Worm (Caenorhabditis elegans): ENCODE results near the gene Y39F10A.3.

Gene Y39F10A.3

ce11 chrII:757224-757623, 25.6 kb downstream of the Y39F10A.3 start:
- no peak for TF ChIP-seq alr-1 (tag; optimal IDR thresholded peaks at IDR 0.05)
- TF ChIP-seq blmp-1 (tag; optimal IDR thresholded peaks at IDR 0.05; ENCODE audit: insufficient read depth), result no peak
- TF ChIP-seq ceh-82 (tag; optimal IDR thresholded peaks at IDR 0.05), result no peak
- no peak for TF ChIP-seq dmd-4 (tag; optimal IDR thresholded peaks at IDR 0.05)
- TF ChIP-seq unc-55 (GFP tag; optimal IDR thresholded peaks at IDR 0.05), result no peak

DNA sequence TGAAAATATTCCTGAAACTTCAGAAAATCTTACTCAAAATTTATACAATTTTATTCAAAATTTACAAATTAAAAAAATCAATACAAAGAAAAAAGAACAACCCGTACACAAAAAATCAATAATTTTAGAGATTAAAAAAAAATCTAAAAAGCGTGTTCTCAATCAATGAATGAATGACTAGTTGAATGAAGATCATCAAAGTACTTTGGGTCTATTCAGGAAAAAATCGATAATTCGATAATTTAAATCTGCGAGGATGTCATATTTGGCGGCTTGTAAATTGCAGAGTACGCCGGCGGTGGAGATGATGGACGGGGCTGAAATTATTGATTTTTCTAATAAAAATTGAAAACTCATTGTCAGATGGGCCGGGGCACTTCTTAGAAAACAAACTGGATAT, 26.6 kb downstream of the Y39F10A.3 start:
- TF ChIP-seq unc-39 (tag; optimal IDR thresholded peaks at IDR 0.05) (no peak), ztf-11 (tag; optimal IDR thresholded peaks at IDR 0.05) (no peak), nhr-129 (tag; optimal IDR thresholded peaks at IDR 0.05) (no peak), snpc-4 (tag; optimal IDR thresholded peaks at IDR 0.05) (no peak), mdl-1 (tag; optimal IDR thresholded peaks at IDR 0.05) (no peak), egl-27 (tag; optimal IDR thresholded peaks at IDR 0.05) (no peak), elt-3 (tag; optimal IDR thresholded peaks at IDR 0.05) (no peak), gmeb-1 (tag; optimal IDR thresholded peaks at IDR 0.05) (no peak), nhr-21 (tag; optimal IDR thresholded peaks at IDR 0.05) (no peak), zag-1 (tag; optimal IDR thresholded peaks at IDR 0.05) (no peak), nhr-12 (tag; optimal IDR thresholded peaks at IDR 0.05) (no peak), nhr-6 (tag; optimal IDR thresholded peaks at IDR 0.05) (no peak), ztf-4 (tag; optimal IDR thresholded peaks at IDR 0.05) (no peak), lin-11 (tag; optimal IDR thresholded peaks at IDR 0.05) (no peak)

DNA sequence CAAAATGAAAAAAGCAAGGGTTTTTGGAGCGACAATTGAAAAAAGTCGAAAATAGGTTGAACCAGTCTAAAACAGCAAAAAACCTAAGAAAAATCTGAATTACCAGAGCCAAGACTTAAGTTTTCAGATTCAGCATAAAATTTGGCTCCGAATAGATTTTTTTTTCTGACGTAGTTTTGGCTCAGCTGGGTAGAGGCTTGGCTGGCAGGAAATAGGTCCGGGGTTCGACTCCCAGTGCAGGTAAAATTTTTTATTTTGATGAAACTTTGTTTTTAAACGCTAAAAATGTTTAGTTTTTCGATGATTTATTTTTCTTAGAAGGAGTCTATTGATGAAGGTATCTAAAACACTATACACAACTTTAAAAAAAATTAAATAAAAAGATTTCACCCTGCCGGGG, 27.8 kb downstream of the Y39F10A.3 start:
- TF ChIP-seq nhr-23 (tag; optimal IDR thresholded peaks at IDR 0.05) (no peak), ama-1 (optimal IDR thresholded peaks at IDR 0.05) (no peak), nhr-25 (tag; optimal IDR thresholded peaks at IDR 0.05) (no peak), nhr-237 (tag; optimal IDR thresholded peaks at IDR 0.05) (no peak), sma-3 (GFP tag; optimal IDR thresholded peaks at IDR 0.05) (no peak), blmp-1 (tag; optimal IDR thresholded peaks at IDR 0.05; ENCODE audit: insufficient read depth) (no peak), ceh-16 (tag; optimal IDR thresholded peaks at IDR 0.05) (no peak), zag-1 (tag; optimal IDR thresholded peaks at IDR 0.05) (no peak), ztf-4 (tag; optimal IDR thresholded peaks at IDR 0.05) (no peak), lin-39 (tag; optimal IDR thresholded peaks at IDR 0.05) (no peak), ztf-11 (tag; optimal IDR thresholded peaks at IDR 0.05) (no peak), sma-9 (GFP tag; optimal IDR thresholded peaks at IDR 0.05) (no peak), sma-9 (tag; optimal IDR thresholded peaks at IDR 0.05) (no peak), nhr-12 (tag; optimal IDR thresholded peaks at IDR 0.05) (no peak), unc-55 (GFP tag; optimal IDR thresholded peaks at IDR 0.05) (no peak), egl-27 (tag; optimal IDR thresholded peaks at IDR 0.05) (no peak), ztf-1 (GFP tag; conservative IDR thresholded peaks at IDR 0.05) (no peak)

DNA sequence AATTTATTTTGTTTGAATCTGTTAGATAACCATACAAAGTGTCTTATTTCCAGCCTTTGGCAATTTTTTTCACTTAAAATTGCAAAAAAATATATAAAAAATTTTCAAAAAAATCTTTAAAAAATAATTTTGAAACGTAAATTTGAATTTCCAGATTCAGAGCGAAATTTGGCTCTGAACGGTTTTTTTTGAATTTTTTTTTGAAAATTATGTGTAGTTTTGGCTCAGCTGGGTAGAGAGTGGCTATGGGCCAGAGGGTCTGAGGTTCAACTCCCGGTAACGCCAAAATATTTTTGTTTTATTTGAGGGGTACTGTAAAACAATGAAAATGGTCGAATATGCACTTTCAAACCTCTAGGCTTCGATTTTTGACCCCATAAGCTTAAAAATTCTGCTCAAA, 29.3 kb downstream of the Y39F10A.3 start:
- TF ChIP-seq lin-39 (tag; optimal IDR thresholded peaks at IDR 0.05) (no peak), mab-5 (tag; optimal IDR thresholded peaks at IDR 0.05) (no peak), lsy-2 (tag; optimal IDR thresholded peaks at IDR 0.05) (no peak)

ce11 chrII:751850-752249, 31.0 kb downstream of the Y39F10A.3 start:
- TF ChIP-seq sma-9 (GFP tag; optimal IDR thresholded peaks at IDR 0.05), result no peak
- TF ChIP-seq sma-9 (tag; optimal IDR thresholded peaks at IDR 0.05), result no peak
- TF ChIP-seq ZK546.5 (tag; optimal IDR thresholded peaks at IDR 0.05), result no peak
- TF ChIP-seq nhr-12 (tag; optimal IDR thresholded peaks at IDR 0.05), result no peak
- no peak for TF ChIP-seq ztf-4 (tag; optimal IDR thresholded peaks at IDR 0.05)
- TF ChIP-seq unc-62 (GFP tag; optimal IDR thresholded peaks at IDR 0.05), result no peak
- TF ChIP-seq elt-3 (tag; optimal IDR thresholded peaks at IDR 0.05), result no peak
- TF ChIP-seq egl-27 (tag; optimal IDR thresholded peaks at IDR 0.05), result no peak
- TF ChIP-seq peb-1 (tag; optimal IDR thresholded peaks at IDR 0.05), result no peak
- no peak for TF ChIP-seq aly-2 (tag; optimal IDR thresholded peaks at IDR 0.05)
- TF ChIP-seq mab-5 (tag; optimal IDR thresholded peaks at IDR 0.05), result no peak
- no peak for TF ChIP-seq blmp-1 (tag; optimal IDR thresholded peaks at IDR 0.05; ENCODE audit: insufficient read depth)
- TF ChIP-seq sem-4 (tag; optimal IDR thresholded peaks at IDR 0.05), result no peak
- TF ChIP-seq skn-1 (tag; optimal IDR thresholded peaks at IDR 0.05), result no peak
- no peak for TF ChIP-seq mbf-1 (tag; optimal IDR thresholded peaks at IDR 0.05)
- no peak for TF ChIP-seq lin-13 (GFP tag; optimal IDR thresholded peaks at IDR 0.05)
- no peak for TF ChIP-seq alr-1 (tag; optimal IDR thresholded peaks at IDR 0.05)
- TF ChIP-seq ztf-1 (GFP tag; conservative IDR thresholded peaks at IDR 0.05), result no peak
- TF ChIP-seq crh-2 (tag; optimal IDR thresholded peaks at IDR 0.05), result no peak
- no peak for TF ChIP-seq ztf-11 (tag; optimal IDR thresholded peaks at IDR 0.05)
- TF ChIP-seq dmd-4 (tag; optimal IDR thresholded peaks at IDR 0.05), result no peak
